Worm (Caenorhabditis elegans) whole organism, early embryonic: Measurements from ENCODE around the gene ace-3.

Source experiments
- B0310.2 ChIP-seq: sonication (generic microtip); optimal IDR thresholded peaks from 2 replicates; lab custom pipeline; 2016; ENCODE audit warnings: mild to moderate bottlenecking, missing genetic modification characterization, missing compliant biosample characterization
- ama-1 ChIP-seq: fragments of 150-350 bp; optimal IDR thresholded peaks from 2 replicates; lab custom pipeline; 2014
- ceh-13 ChIP-seq: fragments of 200-800 bp; sonication (Bioruptor generic); optimal IDR thresholded peaks from 2 replicates; lab custom pipeline; 2018; ENCODE audit warnings: mild to moderate bottlenecking, missing genetic modification characterization, missing compliant biosample characterization
- ceh-36 ChIP-seq: sonication (generic microtip); optimal IDR thresholded peaks from 2 replicates; lab custom pipeline; 2016; ENCODE audit warnings: missing genetic modification characterization, inconsistent platforms, missing compliant biosample characterization
- flt-1 ChIP-seq: fragments of 200-800 bp; sonication (Bioruptor generic); IDR thresholded peaks from 2 replicates; pipeline ENCODE4 v1.3.6; 2022; ENCODE audit warnings: missing genetic modification characterization, missing compliant biosample characterization
- hmbx-1 ChIP-seq: sonication (generic microtip); optimal IDR thresholded peaks from 2 replicates; lab custom pipeline; 2016; ENCODE audit warnings: mild to moderate bottlenecking, missing genetic modification characterization, missing compliant biosample characterization
- scrt-1 ChIP-seq: fragments of 200-800 bp; sonication (Bioruptor generic); IDR thresholded peaks from 2 replicates; pipeline ENCODE4 v1.3.6; 2022; ENCODE audit warnings: missing genetic modification characterization, missing compliant biosample characterization
- sea-1 ChIP-seq: fragments of 200-800 bp; sonication (Bioruptor generic); conservative IDR thresholded peaks from 2 replicates; pipeline ENCODE4 v1.3.6; 2022; ENCODE audit warnings: missing genetic modification characterization, missing compliant biosample characterization
- tra-4 ChIP-seq: sonication (generic microtip); optimal IDR thresholded peaks from 2 replicates; lab custom pipeline; 2017; ENCODE audit warnings: missing genetic modification characterization, missing compliant biosample characterization

- TF ChIP-seq B0310.2 (no peak), ceh-13 (GFP tag; lab: Kevin White, UChicago) (no peak), ama-1 (lab: Kevin White, UChicago) (no peak), scrt-1 (GFP tag; lab: Robert Waterston, UW) (no peak), sea-1 (GFP tag; lab: Robert Waterston, UW) (no peak), hmbx-1 (no peak), ceh-36 (tag; lab: Kevin White, UChicago) (no peak), tra-4 (tag; lab: Kevin White, UChicago) (no peak), flt-1 (GFP tag; lab: Robert Waterston, UW) (no peak)
Measured at ce11 chrII:14239924-14240323, 34.5 kb downstream of the ace-3 start.
